Worm (Caenorhabditis elegans) whole organism, L4 larva: ENCODE measurements around the gene wip-1.

Source experiments
- ama-1 ChIP-seq: fragments of 150-350 bp; optimal IDR thresholded peaks from 2 replicates; lab custom pipeline; 2014; ENCODE audit warnings: inconsistent platforms, mixed read lengths
- egl-27 ChIP-seq: sonication (generic microtip); optimal IDR thresholded peaks from 3 replicates; lab custom pipeline; 2017; ENCODE audit warnings: missing biosample characterization, missing genetic modification reagents, missing genetic modification characterization
- fkh-10 ChIP-seq: fragments of 150-350 bp; optimal IDR thresholded peaks from 2 replicates; lab custom pipeline; 2014; ENCODE audit warnings: missing biosample characterization, missing genetic modification reagents, missing genetic modification characterization
- mxl-2 ChIP-seq: fragments of 200-800 bp; sonication (Bioruptor generic); conservative IDR thresholded peaks from 2 replicates; pipeline ENCODE4 v1.3.6; 2022; ENCODE audit warnings: missing genetic modification reagents, missing genetic modification characterization, missing compliant biosample characterization
- nhr-237 ChIP-seq: sonication (generic microtip); optimal IDR thresholded peaks from 2 replicates; lab custom pipeline; 2017; ENCODE audit warnings: missing biosample characterization, missing genetic modification characterization
- rbr-2 ChIP-seq: sonication (generic microtip); optimal IDR thresholded peaks from 2 replicates; lab custom pipeline; 2016; ENCODE audit warnings: missing genotype, missing genetic modification characterization, missing compliant biosample characterization
- zag-1 ChIP-seq: fragments of 150-350 bp; optimal IDR thresholded peaks from 2 replicates; lab custom pipeline; 2014; ENCODE audit warnings: missing biosample characterization, missing genetic modification characterization
- ztf-11 ChIP-seq: fragments of 150-350 bp; optimal IDR thresholded peaks from 2 replicates; lab custom pipeline; 2014; ENCODE audit warnings: missing biosample characterization, missing genetic modification characterization

DNA sequence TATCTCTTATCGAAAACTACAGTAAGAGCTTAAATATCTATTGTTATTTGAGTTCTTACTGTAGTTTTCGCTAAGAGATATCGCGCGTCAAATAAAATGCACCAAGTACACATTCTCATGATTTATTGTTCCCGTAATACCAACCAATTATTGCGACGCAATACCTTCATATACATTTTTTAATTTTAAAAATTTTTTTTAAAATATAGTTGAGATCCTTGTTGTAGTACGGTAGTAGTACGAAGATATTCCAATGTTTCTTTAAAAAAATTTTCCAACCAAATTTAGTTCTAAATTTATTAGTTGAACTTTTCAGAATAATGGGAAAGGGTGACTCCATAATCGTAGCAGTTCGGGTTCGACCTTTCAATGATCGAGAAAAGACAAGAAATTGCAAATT lies 12.2 kb downstream of the wip-1 start, which contains the start of gene klp-6:
- TF ChIP-seq ztf-11 (tag; lab: Kevin White, UChicago), result no peak
- no peak for TF ChIP-seq ama-1 (lab: Kevin White, UChicago)
- TF ChIP-seq mxl-2 (GFP tag; lab: Robert Waterston, UW), result no peak
- no peak for TF ChIP-seq rbr-2 (tag; lab: Kevin White, UChicago)
- no peak for TF ChIP-seq zag-1 (tag; lab: Kevin White, UChicago)
- TF ChIP-seq nhr-237 (tag; lab: Kevin White, UChicago), result no peak
- no peak for TF ChIP-seq fkh-10 (GFP tag; lab: Kevin White, UChicago)
- TF ChIP-seq egl-27 (tag; lab: Kevin White, UChicago), result no peak
